Fruit fly (Drosophila melanogaster): ENCODE measurements around the gene msk.

msk gene

DNA sequence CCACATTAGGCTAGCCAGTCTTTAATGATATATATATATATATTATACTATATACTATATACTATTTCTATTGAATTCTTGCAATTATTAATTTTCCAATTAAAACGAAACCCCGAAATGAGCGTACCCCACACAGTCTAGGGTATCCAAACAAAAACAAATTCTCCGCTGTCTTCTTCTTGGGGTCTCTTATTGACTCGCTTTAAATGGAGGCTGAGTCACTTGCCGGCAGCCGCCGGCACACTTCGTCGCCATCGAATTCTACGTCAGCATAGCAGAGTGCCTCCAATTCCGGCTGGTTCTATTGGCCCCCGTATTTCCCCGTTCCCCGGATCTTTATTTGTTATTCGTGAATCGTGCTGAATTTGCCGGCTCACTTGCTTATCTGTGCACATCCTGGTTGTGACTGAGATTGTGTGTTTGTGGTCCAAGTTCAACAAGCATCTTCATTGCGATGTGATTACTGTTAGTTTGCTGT is 21.3 kb upstream of the msk start (continued):
- TF ChIP-seq CG16815 (GFP tag; optimal IDR thresholded peaks at IDR 0.05) (no peak), Hmx (GFP tag; optimal IDR thresholded peaks at IDR 0.05) (no peak), grau (tag; optimal IDR thresholded peaks at IDR 0.05) (peak; percentile 59), stc (GFP tag; IDR thresholded peaks at IDR 0.05) (0 out of 2 replicates have a peak, but pooled peaks have one; percentile 26), az2 (GFP tag; optimal IDR thresholded peaks at IDR 0.05) (no peak), ci (GFP tag; IDR thresholded peaks at IDR 0.05) (peak; percentile 38; the same call in 1 of the 3 replicates), CG10147 (GFP tag; optimal IDR thresholded peaks at IDR 0.05) (no peak), tgo (GFP tag; IDR thresholded peaks at IDR 0.05) (no peak), CG7987 (GFP tag; optimal IDR thresholded peaks at IDR 0.05) (no peak), CG15073 (GFP tag; optimal IDR thresholded peaks at IDR 0.05) (no peak), CG10267 (tag; optimal IDR thresholded peaks at IDR 0.05) (no peak), Pdp1 (GFP tag; optimal IDR thresholded peaks at IDR 0.05) (no peak), ind (GFP tag; optimal IDR thresholded peaks at IDR 0.05) (no peak), CG7839 (tag; optimal IDR thresholded peaks at IDR 0.05) (peak; percentile 28), CG9932 (GFP tag; IDR thresholded peaks at IDR 0.05) (peak; percentile 59), CG17359 (tag; optimal IDR thresholded peaks at IDR 0.05) (peak; percentile 11), CG11398 (GFP tag; optimal IDR thresholded peaks at IDR 0.05) (no peak), CG13424 (tag; optimal IDR thresholded peaks at IDR 0.05) (peak; percentile 7), Drgx (GFP tag; IDR thresholded peaks at IDR 0.05) (no peak), CG18599 (GFP tag; optimal IDR thresholded peaks at IDR 0.05) (peak; percentile 75), Rfx (GFP tag; IDR thresholded peaks at IDR 0.05) (peak; percentile 33; the same call in 1 of the 2 replicates), Ets97D (GFP tag; optimal IDR thresholded peaks at IDR 0.05) (no peak), CG32532 (GFP tag; IDR thresholded peaks at IDR 0.05) (peak; percentile 64), lmd (GFP tag; IDR thresholded peaks at IDR 0.05) (peak; percentile 11; the same call in 1 of the 2 replicates), dpn (GFP tag; optimal IDR thresholded peaks at IDR 0.05) (peak in 1 of 2 experiments; percentile 4), CoRest (tag; optimal IDR thresholded peaks at IDR 0.05) (peak; percentile 41), abd-A (tag; optimal IDR thresholded peaks at IDR 0.05) (peak; percentile 18), sug (tag; optimal IDR thresholded peaks at IDR 0.05) (peak; percentile 62), CG8089 (GFP tag; optimal IDR thresholded peaks at IDR 0.05) (no peak), gem (tag; optimal IDR thresholded peaks at IDR 0.05) (peak; percentile 61), CG6689 (GFP tag; IDR thresholded peaks at IDR 0.05) (no peak), CG1832 (GFP tag; optimal IDR thresholded peaks at IDR 0.05) (no peak), sens (GFP tag) (peak; percentile 41), dmrt99B (tag; optimal IDR thresholded peaks at IDR 0.05) (peak; percentile 24), Optix (GFP tag; IDR thresholded peaks at IDR 0.05) (no peak), CG2712 (tag; optimal IDR thresholded peaks at IDR 0.05) (peak; percentile 50), Deaf1 (tag; optimal IDR thresholded peaks at IDR 0.05) (peak; percentile 24), shn (GFP tag; optimal IDR thresholded peaks at IDR 0.05) (peak; percentile 15), CG8290 (GFP tag; optimal IDR thresholded peaks at IDR 0.05) (no peak), CG8290 (tag; optimal IDR thresholded peaks at IDR 0.05) (peak in 1 of 2 experiments; percentile 7), org-1 (GFP tag; optimal IDR thresholded peaks at IDR 0.05) (no peak), CG18262 (tag; optimal IDR thresholded peaks at IDR 0.05) (peak; percentile 22), CG8924 (tag; optimal IDR thresholded peaks at IDR 0.05) (peak; percentile 37), PHDP (tag; optimal IDR thresholded peaks at IDR 0.05) (peak; percentile 42), Nf-YC (tag; optimal IDR thresholded peaks at IDR 0.05) (peak; percentile 7), CG31441 (GFP tag; IDR thresholded peaks at IDR 0.05) (0 out of 2 replicates have a peak, but pooled peaks have one; percentile 36), lab (GFP tag; optimal IDR thresholded peaks at IDR 0.05) (peak; percentile 32), BtbVII (GFP tag; optimal IDR thresholded peaks at IDR 0.05) (peak; percentile 3), gcm2 (GFP tag; optimal IDR thresholded peaks at IDR 0.05) (no peak), D19A (tag; optimal IDR thresholded peaks at IDR 0.05) (peak; percentile 38), CG4328 (GFP tag; optimal IDR thresholded peaks at IDR 0.05) (no peak)

All from whole organism, embryonic.